Fruit fly (Drosophila melanogaster) whole organism, embryonic: ENCODE results near the gene CG6180.
A peak's percentile ranks its signal among the peaks of the same experiment; 100 is the strongest.

Source experiments
- Antp ChIP-seq: fragments of 200-800 bp; sonication (Bioruptor generic); optimal IDR thresholded peaks from 3 replicates; lab custom pipeline; 2016; ENCODE audit warnings: missing biosample characterization, missing genetic modification characterization
- Asciz ChIP-seq: fragments of 200-800 bp; sonication (Bioruptor generic); optimal IDR thresholded peaks from 2 replicates; lab custom pipeline; 2017; ENCODE audit warnings: missing biosample characterization, mild to moderate bottlenecking, missing genetic modification characterization, missing genetic modification reagents
- B-H1 ChIP-seq: fragments of 200-800 bp; sonication (Bioruptor generic); IDR thresholded peaks from 3 replicates; pipeline ENCODE4 v1.3.6; 2022; ENCODE audit warnings: missing biosample characterization, missing genetic modification characterization
- CG10267 ChIP-seq: fragments of 200-800 bp; sonication (Bioruptor generic); optimal IDR thresholded peaks from 2 replicates; lab custom pipeline; 2018; ENCODE audit warnings: missing biosample characterization, mild to moderate bottlenecking, missing genetic modification characterization, moderate library complexity
- CG10321 ChIP-seq: fragments of 200-800 bp; sonication (Bioruptor generic); IDR thresholded peaks from 2 replicates; pipeline ENCODE4 v1.3.6; 2022; ENCODE audit warnings: missing biosample characterization, missing genetic modification characterization
- CG10366 ChIP-seq: fragments of 200-800 bp; sonication (Bioruptor generic); IDR thresholded peaks from 2 replicates; pipeline ENCODE4 v1.3.6; 2022; ENCODE audit warnings: missing biosample characterization, missing genetic modification characterization
- CG11456 ChIP-seq: fragments of 200-800 bp; sonication (Bioruptor generic); IDR thresholded peaks from 3 replicates; pipeline ENCODE4 v1.3.6; 2022; ENCODE audit warnings: missing biosample characterization, missing genetic modification characterization
- CG12071 ChIP-seq: fragments of 200-800 bp; sonication (Bioruptor generic); optimal IDR thresholded peaks from 3 replicates; lab custom pipeline; 2018; ENCODE audit warnings: missing biosample characterization, mild to moderate bottlenecking, missing genetic modification characterization
- CG12155 ChIP-seq: fragments of 200-800 bp; sonication (Bioruptor generic); optimal IDR thresholded peaks from 3 replicates; lab custom pipeline; 2016; ENCODE audit warnings: missing biosample characterization, missing genetic modification characterization
- CG12299 ChIP-seq: fragments of 200-800 bp; sonication (Bioruptor generic); optimal IDR thresholded peaks from 2 replicates; lab custom pipeline; 2018; ENCODE audit warnings: missing biosample characterization, mild to moderate bottlenecking, missing genetic modification characterization
- CG1233 ChIP-seq: fragments of 200-800 bp; sonication (Bioruptor generic); optimal IDR thresholded peaks from 4 replicates; lab custom pipeline; 2018; ENCODE audit warnings: missing biosample characterization, mild to moderate bottlenecking, missing genetic modification characterization
- CG13287 ChIP-seq: fragments of 200-800 bp; sonication (Bioruptor generic); IDR thresholded peaks from 2 replicates; pipeline ENCODE4 v1.3.6; 2022; ENCODE audit warnings: missing biosample characterization, missing genetic modification characterization; ENCODE audit not compliant: partially characterized antibody
- CG13296 ChIP-seq: fragments of 200-800 bp; sonication (Bioruptor generic); optimal IDR thresholded peaks from 3 replicates; lab custom pipeline; 2018; ENCODE audit warnings: missing biosample characterization, mild to moderate bottlenecking, missing genetic modification characterization
- CG17186 ChIP-seq: fragments of 200-800 bp; sonication (Bioruptor generic); optimal IDR thresholded peaks from 3 replicates; lab custom pipeline; 2017; ENCODE audit warnings: missing biosample characterization, missing genetic modification reagents, missing genetic modification characterization
- CG17568 ChIP-seq: fragments of 200-800 bp; sonication (Bioruptor generic); optimal IDR thresholded peaks from 2 replicates; lab custom pipeline; 2018; ENCODE audit warnings: missing biosample characterization, mild to moderate bottlenecking, missing genetic modification characterization, moderate library complexity
- CG17829 ChIP-seq: fragments of 200-800 bp; optimal IDR thresholded peaks from 2 replicates; lab custom pipeline; 2019; ENCODE audit warnings: missing biosample characterization, mild to moderate bottlenecking, missing genetic modification characterization, moderate library complexity
- CG18262 ChIP-seq: fragments of 200-800 bp; optimal IDR thresholded peaks from 3 replicates; lab custom pipeline; 2019; ENCODE audit warnings: missing biosample characterization, mild to moderate bottlenecking, missing genetic modification characterization, moderate library complexity
- CG1832 ChIP-seq: fragments of 200-800 bp; sonication (Bioruptor generic); optimal IDR thresholded peaks from 2 replicates; lab custom pipeline; 2017; ENCODE audit warnings: missing biosample characterization, mild to moderate bottlenecking, missing genetic modification characterization, inconsistent platforms
- CG2116 ChIP-seq: fragments of 200-800 bp; sonication (Bioruptor generic); optimal IDR thresholded peaks from 3 replicates; lab custom pipeline; 2018; ENCODE audit warnings: missing biosample characterization, mild to moderate bottlenecking, missing genetic modification characterization
- CG2712 ChIP-seq: fragments of 200-800 bp; optimal IDR thresholded peaks from 3 replicates; lab custom pipeline; 2019; ENCODE audit warnings: missing biosample characterization, mild to moderate bottlenecking, missing genetic modification characterization, moderate library complexity
- CG34422 ChIP-seq: fragments of 200-800 bp; sonication (Bioruptor generic); IDR thresholded peaks from 3 replicates; pipeline ENCODE4 v1.3.6; 2022; ENCODE audit warnings: missing biosample characterization, missing genetic modification characterization
- CG4360 ChIP-seq: fragments of 200-800 bp; sonication (Bioruptor generic); IDR thresholded peaks from 2 replicates; pipeline ENCODE4 v1.3.6; 2022; ENCODE audit warnings: missing biosample characterization, missing genetic modification characterization
- CG7963 ChIP-seq: fragments of 200-800 bp; sonication (Bioruptor generic); IDR thresholded peaks from 3 replicates; pipeline ENCODE4 v1.3.6; 2022; ENCODE audit warnings: missing biosample characterization, missing genetic modification characterization; ENCODE audit not compliant: partially characterized antibody
- CG8765 ChIP-seq: fragments of 200-800 bp; sonication (Bioruptor generic); IDR thresholded peaks from 2 replicates; pipeline ENCODE4 v1.3.6; 2022; ENCODE audit warnings: missing biosample characterization, missing genetic modification characterization
- CG9437 ChIP-seq: fragments of 200-800 bp; sonication (Bioruptor generic); optimal IDR thresholded peaks from 2 replicates; lab custom pipeline; 2018; ENCODE audit warnings: missing biosample characterization, mild to moderate bottlenecking, missing genetic modification characterization
- D19A ChIP-seq: fragments of 200-800 bp; optimal IDR thresholded peaks from 3 replicates; lab custom pipeline; 2019; ENCODE audit warnings: missing biosample characterization, mild to moderate bottlenecking, missing genetic modification characterization, moderate library complexity
- Doc3 ChIP-seq: fragments of 200-800 bp; sonication (Bioruptor generic); IDR thresholded peaks from 3 replicates; pipeline ENCODE4 v1.3.6; 2022; ENCODE audit warnings: missing biosample characterization, missing genetic modification characterization; ENCODE audit not compliant: partially characterized antibody
- Lim3 ChIP-seq: fragments of 200-800 bp; sonication (Bioruptor generic); IDR thresholded peaks from 2 replicates; pipeline ENCODE4 v1.3.6; 2022; ENCODE audit warnings: missing biosample characterization, missing genetic modification characterization
- NFAT ChIP-seq: fragments of 200-800 bp; sonication (Bioruptor generic); IDR thresholded peaks from 2 replicates; pipeline ENCODE4 v1.3.6; 2022; ENCODE audit warnings: missing biosample characterization, missing genetic modification characterization
- Neu2 ChIP-seq: fragments of 200-800 bp; sonication (Bioruptor generic); optimal IDR thresholded peaks from 3 replicates; lab custom pipeline; 2016; ENCODE audit warnings: missing biosample characterization, missing genetic modification characterization, borderline replicate concordance
- PHDP ChIP-seq: fragments of 200-800 bp; sonication (Bioruptor generic); optimal IDR thresholded peaks from 3 replicates; lab custom pipeline; 2018; ENCODE audit warnings: missing biosample characterization, mild to moderate bottlenecking, missing genetic modification characterization, moderate library complexity
- Xrp1 ChIP-seq: fragments of 200-800 bp; sonication (Bioruptor generic); IDR thresholded peaks from 2 replicates; pipeline ENCODE4 v1.3.6; 2022; ENCODE audit warnings: missing biosample characterization, missing genetic modification characterization
- cad ChIP-seq: fragments of >200 bp; optimal IDR thresholded peaks from 2 replicates; lab custom pipeline; 2017; ENCODE audit warnings: missing biosample characterization, missing genetic modification characterization
- cwo ChIP-seq: fragments of 200-800 bp; sonication (Bioruptor generic); optimal IDR thresholded peaks from 3 replicates; lab custom pipeline; 2017; ENCODE audit warnings: missing biosample characterization, missing genetic modification characterization, mild to moderate bottlenecking, moderate library complexity, missing genetic modification reagents
- dmrt99B ChIP-seq: fragments of 200-800 bp; sonication (Bioruptor generic); optimal IDR thresholded peaks from 2 replicates; lab custom pipeline; 2018; ENCODE audit warnings: missing biosample characterization, mild to moderate bottlenecking, missing genetic modification characterization, moderate library complexity
- fru ChIP-seq: fragments of >200 bp; optimal IDR thresholded peaks from 2 replicates; lab custom pipeline; 2017
- fu2 ChIP-seq: fragments of 200-800 bp; sonication (Bioruptor generic); optimal IDR thresholded peaks from 2 replicates; lab custom pipeline; 2016; ENCODE audit warnings: missing biosample characterization, missing genetic modification characterization
- gcm2 ChIP-seq: fragments of 200-800 bp; sonication (Bioruptor generic); optimal IDR thresholded peaks from 2 replicates; lab custom pipeline; 2016; ENCODE audit warnings: missing biosample characterization, missing genetic modification characterization
- gsb ChIP-seq: fragments of 200-800 bp; sonication (Bioruptor generic); IDR thresholded peaks from 2 replicates; pipeline ENCODE4 v1.3.6; 2022; ENCODE audit warnings: missing biosample characterization, missing genetic modification characterization
- hth ChIP-seq: fragments of >200 bp; optimal IDR thresholded peaks from 2 replicates; lab custom pipeline; 2017; ENCODE audit warnings: inconsistent platforms
- pzg ChIP-seq: fragments of 200-800 bp; sonication (Bioruptor generic); optimal IDR thresholded peaks from 3 replicates; lab custom pipeline; 2018; ENCODE audit warnings: missing biosample characterization, mild to moderate bottlenecking, missing genetic modification characterization, moderate library complexity
- ranshi ChIP-seq: fragments of 200-800 bp; sonication (Bioruptor generic); IDR thresholded peaks from 2 replicates; pipeline ENCODE4 v1.3.6; 2022; ENCODE audit warnings: missing biosample characterization, missing genetic modification characterization
- sisA ChIP-seq: fragments of 200-800 bp; sonication (Bioruptor generic); IDR thresholded peaks from 2 replicates; pipeline ENCODE4 v1.3.6; 2022; ENCODE audit warnings: missing biosample characterization, missing genetic modification characterization
- sug ChIP-seq: fragments of 200-800 bp; optimal IDR thresholded peaks from 2 replicates; lab custom pipeline; 2019; ENCODE audit warnings: missing biosample characterization, mild to moderate bottlenecking, missing genetic modification characterization, moderate library complexity
- toy ChIP-seq: fragments of 200-800 bp; sonication (Bioruptor generic); IDR thresholded peaks from 2 replicates; pipeline ENCODE4 v1.3.6; 2022; ENCODE audit warnings: missing biosample characterization, missing genetic modification characterization
- twi ChIP-seq: fragments of 200-800 bp; optimal IDR thresholded peaks from 2 replicates; lab custom pipeline; 2019; ENCODE audit warnings: missing biosample characterization, mild to moderate bottlenecking, missing genetic modification characterization, moderate library complexity
- vnd ChIP-seq: fragments of 200-800 bp; sonication (Bioruptor generic); IDR thresholded peaks from 3 replicates; pipeline ENCODE4 v1.3.6; 2022; ENCODE audit warnings: missing biosample characterization, missing genetic modification characterization; ENCODE audit not compliant: partially characterized antibody
- wor ChIP-seq: fragments of 200-800 bp; sonication (Bioruptor generic); IDR thresholded peaks from 2 replicates; pipeline ENCODE4 v1.3.6; 2022; ENCODE audit warnings: missing biosample characterization, missing genetic modification characterization
- zen2 ChIP-seq: fragments of 200-800 bp; sonication (Bioruptor generic); IDR thresholded peaks from 3 replicates; pipeline ENCODE4 v1.3.6; 2022; ENCODE audit warnings: missing biosample characterization, missing genetic modification characterization; ENCODE audit not compliant: partially characterized antibody

Gene CG6180

DNA sequence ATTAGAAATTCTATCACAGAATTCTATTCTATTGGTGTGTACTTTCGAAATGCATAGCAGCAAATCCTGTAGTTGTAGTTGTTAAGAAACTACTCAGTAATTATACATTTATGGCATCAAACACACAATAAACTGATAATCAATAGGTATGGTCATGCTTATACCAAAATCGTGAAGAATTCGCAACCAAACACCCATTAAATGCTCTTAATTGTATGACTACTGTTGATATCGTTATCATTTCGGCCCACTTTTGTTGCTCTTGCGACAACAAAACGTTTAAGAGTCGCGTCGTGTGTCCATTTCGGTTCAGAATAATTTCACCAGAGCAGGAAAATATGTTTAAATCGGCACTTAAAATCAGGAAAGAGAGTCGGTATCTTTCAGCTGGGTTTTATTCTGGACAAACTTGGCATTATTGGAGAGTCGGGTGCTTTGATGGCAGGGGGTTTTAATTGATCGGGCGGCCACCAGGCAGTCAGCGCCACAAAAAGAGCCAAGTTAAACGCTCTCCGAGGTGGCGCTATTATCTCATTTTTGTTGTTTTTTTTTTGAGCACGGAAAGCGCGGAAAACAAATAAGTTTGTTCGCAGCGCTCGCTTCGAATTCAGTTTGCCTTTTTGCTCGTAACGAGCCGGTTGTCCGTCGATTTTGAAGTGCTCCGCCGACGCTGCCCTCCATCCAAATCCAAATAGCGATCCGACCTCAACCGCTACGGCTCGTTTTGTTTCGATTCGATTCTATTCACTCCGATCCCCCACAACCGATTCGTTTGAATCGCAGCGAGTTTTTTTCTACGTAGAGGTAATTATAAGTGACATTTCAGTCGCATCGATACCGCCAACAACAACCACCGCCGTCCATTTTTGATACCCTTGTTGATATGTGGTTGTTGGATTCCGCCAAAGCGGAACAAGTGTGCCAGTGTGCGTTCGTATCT, 11.2 kb downstream of the CG6180 start, which contains the start of gene MRP (continued):
- TF ChIP-seq wor (GFP tag; lab: Robert Waterston, UW) (no peak), CG12155 (GFP tag; lab: Kevin White, UChicago) (no peak), toy (GFP tag; lab: Robert Waterston, UW) (no peak), CG13296 (GFP tag; lab: Kevin White, UChicago) (no peak), PHDP (tag; lab: Kevin White, UChicago) (no peak), fru (lab: Kevin White, UChicago) (no peak), hth (lab: Kevin White, UChicago) (no peak), CG2116 (no peak), D19A (tag; lab: Kevin White, UChicago) (no peak), sug (peak; percentile 86), NFAT (GFP tag; lab: Robert Waterston, UW) (peak; percentile 26; the same call in 1 of the 2 replicates), CG11456 (0 out of 3 replicates have a peak, but pooled peaks have one; percentile 52), vnd (GFP tag; lab: Robert Waterston, UW) (no peak), CG17186 (GFP tag; lab: Kevin White, UChicago) (no peak), gsb (GFP tag; lab: Robert Waterston, UW) (no peak), CG10321 (no peak), CG12299 (tag; lab: Kevin White, UChicago) (no peak), dmrt99B (tag; lab: Kevin White, UChicago) (no peak), CG2712 (tag; lab: Kevin White, UChicago) (no peak), CG10267 (tag; lab: Kevin White, UChicago) (no peak), CG17568 (no peak), CG8765 (GFP tag; lab: Robert Waterston, UW) (no peak), sisA (no peak), Asciz (GFP tag; lab: Kevin White, UChicago) (no peak), CG4360 (GFP tag; lab: Robert Waterston, UW) (peak; percentile 87), cwo (GFP tag; lab: Kevin White, UChicago) (peak; percentile 9), Neu2 (no peak), CG1832 (GFP tag; lab: Kevin White, UChicago) (no peak), CG18262 (no peak), Antp (no peak), CG13287 (GFP tag; lab: Robert Waterston, UW) (peak; percentile 51), Doc3 (GFP tag; lab: Robert Waterston, UW) (no peak), CG10366 (GFP tag; lab: Robert Waterston, UW) (no peak), CG34422 (GFP tag; lab: Robert Waterston, UW) (peak; percentile 72; the same call in 1 of the 3 replicates), fu2 (GFP tag; lab: Kevin White, UChicago) (no peak), CG1233 (GFP tag; lab: Kevin White, UChicago) (no peak), zen2 (GFP tag; lab: Robert Waterston, UW) (0 out of 3 replicates have a peak, but pooled peaks have one; percentile 24), ranshi (no peak), Lim3 (GFP tag; lab: Robert Waterston, UW) (no peak), CG17829 (tag; lab: Kevin White, UChicago) (no peak), cad (no peak), CG9437 (GFP tag; lab: Kevin White, UChicago) (no peak), gcm2 (no peak), B-H1 (GFP tag; lab: Robert Waterston, UW) (no peak; the same call in 2 of the 3 replicates), Xrp1 (no peak), CG12071 (peak; percentile 28), twi (tag; lab: Kevin White, UChicago) (no peak), pzg (no peak), CG7963 (GFP tag; lab: Robert Waterston, UW) (no peak)
